Fruit fly (Drosophila melanogaster): ENCODE measurements around the gene Apc2.

DNA sequence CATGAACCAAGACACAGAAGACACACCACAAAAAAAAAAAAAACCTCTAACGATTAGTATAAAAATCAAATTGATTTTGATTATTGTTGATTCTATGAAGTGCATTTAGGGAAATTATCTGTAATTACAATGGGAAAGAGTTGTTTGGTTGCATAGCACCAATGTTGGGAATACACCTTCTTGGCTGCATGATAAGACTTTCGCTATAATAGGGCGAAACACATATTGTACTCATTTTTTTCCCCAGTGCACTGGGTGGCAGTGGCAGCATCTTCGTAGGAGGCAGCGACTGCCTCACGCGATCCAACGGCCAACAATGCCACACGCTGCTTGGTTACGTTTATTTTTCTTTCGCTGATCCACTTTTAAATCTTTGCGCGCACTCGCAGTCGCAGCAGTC is 40.3 kb downstream of the Apc2 start:
- TF ChIP-seq CG15710 (tag; optimal IDR thresholded peaks at IDR 0.05) (no peak), CG10348 (GFP tag; IDR thresholded peaks at IDR 0.05) (no peak)
